Worm (Caenorhabditis elegans): ENCODE data around the gene cyn-11.

The cyn-11 gene

DNA sequence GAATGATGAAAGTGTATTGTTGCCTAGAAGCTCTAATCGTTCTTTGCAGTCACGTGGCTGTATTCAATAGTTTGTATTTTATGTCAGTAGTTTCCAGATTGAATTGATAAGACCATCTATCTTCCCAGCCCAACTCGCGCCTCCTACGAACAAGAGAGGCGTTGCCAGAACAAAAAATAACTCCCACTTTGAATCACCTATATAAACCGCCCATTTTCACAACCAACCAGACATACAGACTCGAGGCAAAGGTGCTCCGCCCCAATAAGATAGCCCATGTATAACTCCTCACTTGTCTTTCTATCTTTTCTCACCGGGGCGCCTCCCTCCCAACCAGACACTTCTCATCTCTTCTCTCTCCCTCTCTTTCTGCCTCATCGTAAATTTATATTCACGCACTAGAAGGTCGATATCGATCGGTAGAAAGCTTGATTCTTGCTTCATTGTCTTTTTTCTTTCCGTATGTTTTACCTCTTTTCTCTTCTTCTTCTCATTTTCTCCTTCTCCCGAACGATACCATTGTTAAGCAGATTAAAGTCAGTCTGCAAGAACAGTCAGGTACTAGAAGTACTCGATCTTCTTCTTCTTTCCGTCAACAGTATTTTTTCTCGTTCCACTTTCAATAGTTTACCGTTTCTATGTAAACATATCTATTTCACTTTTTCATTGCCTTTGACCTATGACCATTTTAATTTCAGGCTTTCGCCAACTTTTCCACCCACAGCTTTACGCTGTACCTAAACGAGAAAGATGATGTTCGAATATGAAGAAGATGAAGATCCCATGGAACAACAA lies 27.5 kb upstream of the cyn-11 start, which contains the start of gene mak-1 (continued):
- TF ChIP-seq isw-1 (GFP tag; IDR thresholded peaks at IDR 0.05) (no peak), snpc-4 (tag; optimal IDR thresholded peaks at IDR 0.05) (no peak), elt-3 (tag; optimal IDR thresholded peaks at IDR 0.05) (peak in 1 of 6 experiments; percentile 59), tlp-1 (tag; optimal IDR thresholded peaks at IDR 0.05) (no peak), unc-98 (GFP tag; IDR thresholded peaks at IDR 0.05) (no peak), ceh-8 (GFP tag; optimal IDR thresholded peaks at IDR 0.05) (no peak), snu-23 (GFP tag; optimal IDR thresholded peaks at IDR 0.05) (peak; percentile 67)

DNA sequence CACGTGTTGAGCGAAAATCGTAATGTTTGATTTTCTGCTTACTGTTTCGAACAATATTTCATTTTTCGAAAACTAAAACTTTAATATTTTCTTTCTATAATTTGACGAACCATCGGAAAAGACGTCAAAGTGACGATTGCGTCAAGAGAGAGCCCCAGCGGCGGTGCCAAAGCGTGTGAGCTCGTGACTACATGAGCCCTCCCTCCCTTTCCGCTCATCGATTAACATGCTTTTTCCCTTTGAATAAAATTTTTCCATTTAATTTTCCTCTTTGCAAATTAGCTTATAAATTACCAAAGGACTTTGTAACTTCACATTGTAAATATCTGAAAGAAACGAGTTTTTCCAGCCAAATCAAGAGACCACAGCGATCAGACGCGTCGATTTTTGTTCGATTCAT lies 26.9 kb upstream of the cyn-11 start:
- TF ChIP-seq efl-1 (optimal IDR thresholded peaks at IDR 0.05) = peak in 1 of 2 experiments; percentile 29
- peak in 1 of 2 experiments; percentile 5 for TF ChIP-seq efl-1 (GFP tag; optimal IDR thresholded peaks at IDR 0.05 in 1 of 2)
- TF ChIP-seq fkh-8 (tag; optimal IDR thresholded peaks at IDR 0.05) = peak; percentile 59
- peak; percentile 29 for TF ChIP-seq rnt-1 (tag; optimal IDR thresholded peaks at IDR 0.05)
- peak; percentile 21 to 40 for TF ChIP-seq lsy-2 (tag; optimal IDR thresholded peaks at IDR 0.05)
- TF ChIP-seq lir-3 (tag; optimal IDR thresholded peaks at IDR 0.05; ENCODE audit: poor library complexity) = no peak
- TF ChIP-seq ceh-82 (tag; optimal IDR thresholded peaks at IDR 0.05) = peak in 1 of 3 experiments; percentile 10
- TF ChIP-seq dpl-1 (GFP tag; optimal IDR thresholded peaks at IDR 0.05) = peak in 1 of 3 experiments; percentile 41
- peak; percentile 57 for TF ChIP-seq lin-14 (GFP tag; optimal IDR thresholded peaks at IDR 0.05)
- TF ChIP-seq ets-5 (GFP tag; IDR thresholded peaks at IDR 0.05) = no peak

DNA sequence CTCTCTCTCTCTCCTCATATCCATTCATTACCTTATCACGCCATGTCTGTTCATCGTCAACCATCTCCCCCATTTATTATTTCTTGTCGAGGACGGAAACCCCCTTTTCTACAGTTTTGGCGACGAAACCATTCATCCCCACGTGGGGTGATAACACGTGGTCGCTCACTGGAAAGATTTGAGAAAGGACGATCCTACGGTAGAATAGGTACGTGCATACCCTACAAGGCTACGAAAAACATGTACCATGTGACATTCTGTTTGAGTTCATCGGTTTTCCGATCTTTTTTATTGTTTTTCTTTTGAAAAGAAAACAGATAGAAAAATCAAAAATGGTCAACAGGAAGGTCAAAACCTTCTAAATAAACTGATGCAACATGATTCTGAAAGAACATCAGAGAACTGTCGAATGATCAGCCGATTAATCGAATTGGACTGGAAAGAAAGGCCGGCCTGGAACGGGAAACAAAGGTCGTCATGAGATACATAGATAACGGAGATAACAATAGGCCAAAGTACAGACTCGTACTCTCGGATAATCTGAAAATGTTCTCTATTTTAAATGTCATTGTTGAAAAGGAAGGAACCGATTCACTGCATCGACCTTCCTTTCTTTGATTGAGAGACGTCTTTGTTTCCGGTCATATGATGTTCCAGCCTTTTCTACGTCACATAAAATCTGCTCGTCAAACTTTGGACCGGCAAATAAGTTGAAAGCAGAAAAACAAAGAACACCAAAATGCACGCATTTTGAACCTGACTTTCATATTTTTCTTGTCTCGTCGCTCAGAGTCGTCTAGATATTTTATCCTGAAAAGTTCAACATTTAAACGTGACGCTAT lies 26.1 kb upstream of the cyn-11 start:
- TF ChIP-seq xbp-1 (tag; optimal IDR thresholded peaks at IDR 0.05) (peak; percentile 58), lsy-2 (tag; optimal IDR thresholded peaks at IDR 0.05) (peak; percentile 51 to 82), skn-1 (tag; optimal IDR thresholded peaks at IDR 0.05) (peak; percentile 53), elt-3 (tag; optimal IDR thresholded peaks at IDR 0.05) (peak in 5 of 6 experiments; percentile 29 to 97 (median 64)), nhr-28 (tag; optimal IDR thresholded peaks at IDR 0.05) (no peak), nhr-90 (tag; optimal IDR thresholded peaks at IDR 0.05; ENCODE audit: poor library complexity) (peak; percentile 94), nhr-71 (tag; optimal IDR thresholded peaks at IDR 0.05) (peak; percentile 94), unc-130 (tag; optimal IDR thresholded peaks at IDR 0.05) (peak; percentile 81), tbx-2 (tag; optimal IDR thresholded peaks at IDR 0.05) (peak; percentile 79), blmp-1 (tag; optimal IDR thresholded peaks at IDR 0.05) (peak; percentile 91), rnt-1 (tag; optimal IDR thresholded peaks at IDR 0.05) (peak; percentile 13), dpl-1 (GFP tag; optimal IDR thresholded peaks at IDR 0.05) (peak in 2 of 3 experiments; percentile 19 to 31), elt-2 (tag; optimal IDR thresholded peaks at IDR 0.05) (no peak), mab-9 (GFP tag; IDR thresholded peaks at IDR 0.05) (0 out of 2 replicates have a peak, but pooled peaks have one; percentile 49), ztf-4 (tag; optimal IDR thresholded peaks at IDR 0.05) (peak; percentile 55), swsn-7 (tag; optimal IDR thresholded peaks at IDR 0.05) (peak; percentile 16), ama-1 (optimal IDR thresholded peaks at IDR 0.05) (no peak), lin-13 (GFP tag; optimal IDR thresholded peaks at IDR 0.05) (peak; percentile 53), ets-5 (GFP tag; IDR thresholded peaks at IDR 0.05) (no peak), lir-3 (tag; optimal IDR thresholded peaks at IDR 0.05; ENCODE audit: poor library complexity) (peak; percentile 62), snu-23 (GFP tag; optimal IDR thresholded peaks at IDR 0.05) (peak; percentile 87), vab-15 (tag; optimal IDR thresholded peaks at IDR 0.05) (peak; percentile 6), nhr-19 (GFP tag; conservative IDR thresholded peaks at IDR 0.05) (peak; percentile 87), nhr-20 (tag; optimal IDR thresholded peaks at IDR 0.05) (peak; percentile 97), aly-2 (tag; optimal IDR thresholded peaks at IDR 0.05) (no peak), nhr-85 (tag) (peak; percentile 100), ceh-90 (tag; optimal IDR thresholded peaks at IDR 0.05) (no peak), C16A3.4 (tag; optimal IDR thresholded peaks at IDR 0.05) (peak; percentile 55), alr-1 (tag; optimal IDR thresholded peaks at IDR 0.05; ENCODE audit: borderline replicate concordance) (no peak), mdl-1 (tag; optimal IDR thresholded peaks at IDR 0.05) (peak in 1 of 2 experiments; percentile 97), fos-1 (tag; optimal IDR thresholded peaks at IDR 0.05) (no peak), F16B12.6 (tag; optimal IDR thresholded peaks at IDR 0.05) (no peak), lin-14 (GFP tag; optimal IDR thresholded peaks at IDR 0.05) (peak; percentile 91), fkh-4 (tag; optimal IDR thresholded peaks at IDR 0.05; ENCODE audit: borderline replicate concordance) (no peak), pax-3 (tag; optimal IDR thresholded peaks at IDR 0.05) (no peak)
